Worm (Caenorhabditis elegans) whole organism, late embryonic: ENCODE results near the gene com-1.

Experiments
- elt-2 ChIP-seq: sonication (generic microtip); optimal IDR thresholded peaks from 2 replicates; lab custom pipeline; 2016; ENCODE audit warnings: missing genetic modification reagents, missing genetic modification characterization, missing compliant biosample characterization
- nhr-11 ChIP-seq: fragments of 150-350 bp; optimal IDR thresholded peaks from 2 replicates; lab custom pipeline; 2014; ENCODE audit warnings: missing biosample characterization, missing genetic modification characterization
- odd-2 ChIP-seq: sonication (generic microtip); optimal IDR thresholded peaks from 2 replicates; lab custom pipeline; 2017; ENCODE audit warnings: antibody characterized with exemption, mild to moderate bottlenecking, missing genetic modification characterization, missing compliant biosample characterization
- pha-4 ChIP-seq: fragments of 150-350 bp; optimal IDR thresholded peaks from 2 replicates; lab custom pipeline; 2018; ENCODE audit warnings: missing biosample characterization, missing genetic modification reagents, missing genetic modification characterization
- rnt-1 ChIP-seq: sonication (generic microtip); optimal IDR thresholded peaks from 2 replicates; lab custom pipeline; 2016; ENCODE audit warnings: missing genetic modification characterization, missing compliant biosample characterization

- no peak for TF ChIP-seq nhr-11 (tag; lab: Kevin White, UChicago)
- no peak for TF ChIP-seq elt-2 (tag; lab: Kevin White, UChicago)
- TF ChIP-seq pha-4, result no peak
- no peak for TF ChIP-seq odd-2 (tag; lab: Kevin White, UChicago)
- no peak for TF ChIP-seq rnt-1
Measured at ce11 chrIII:10906325-10906724, 10.2 kb downstream of the com-1 start.
